Fruit fly (Drosophila melanogaster): Measurements from ENCODE around the gene cocoon.
A peak's percentile ranks its signal among the peaks of the same experiment; 100 is the strongest.

The cocoon gene

DNA sequence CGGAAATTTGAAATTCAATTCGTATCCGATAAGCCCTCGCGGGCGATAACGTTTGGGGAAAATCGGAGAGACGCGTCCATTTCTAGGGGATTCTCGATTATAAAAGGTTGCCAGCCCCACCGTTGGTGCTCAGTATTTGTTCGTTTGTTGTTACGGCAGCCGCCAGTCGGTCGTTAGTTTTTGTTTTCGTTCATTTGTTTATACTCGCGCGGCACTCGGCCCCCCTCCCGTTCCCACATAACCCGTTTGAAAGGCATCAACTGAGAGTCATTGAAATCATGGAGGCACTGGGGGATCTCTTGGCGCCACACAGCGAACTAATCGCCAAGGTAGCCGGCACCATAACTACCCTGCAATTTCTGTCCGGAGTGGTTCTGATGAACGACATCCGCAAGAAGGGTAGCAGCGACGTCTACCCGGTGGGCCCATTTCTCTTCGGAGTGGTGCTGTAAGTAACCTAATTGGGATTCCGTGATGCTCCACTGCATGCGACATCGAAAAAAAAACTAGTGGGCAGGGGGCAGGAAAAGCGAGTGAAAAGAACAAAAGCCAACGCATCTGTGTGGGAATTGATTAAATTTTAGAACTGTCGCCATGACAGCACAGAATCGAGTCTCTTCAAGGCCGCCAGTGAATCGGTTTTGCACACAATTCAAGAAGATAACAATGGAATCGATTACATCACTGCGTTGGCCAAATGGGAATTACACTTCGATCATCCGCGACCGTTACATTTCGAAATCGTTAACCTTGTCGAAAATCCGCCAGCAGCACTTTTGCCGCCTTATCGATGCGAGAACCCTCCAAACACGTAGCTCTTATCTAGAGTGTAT, 27.1 kb upstream of the cocoon start, which contains the start of gene CG7272 (continued):
- TF ChIP-seq BtbVII (GFP tag; optimal IDR thresholded peaks at IDR 0.05) (no peak), crp (GFP tag; optimal IDR thresholded peaks at IDR 0.05) (peak in 1 of 2 experiments; percentile 5), Asciz (GFP tag; optimal IDR thresholded peaks at IDR 0.05) (no peak), rib (GFP tag; IDR thresholded peaks at IDR 0.05) (no peak), pzg (GFP tag; optimal IDR thresholded peaks at IDR 0.05) (peak; percentile 83), CG13624 (GFP tag; optimal IDR thresholded peaks at IDR 0.05) (no peak), CG2889 (GFP tag; IDR thresholded peaks at IDR 0.05) (no peak), Hr51 (GFP tag; optimal IDR thresholded peaks at IDR 0.05) (no peak), gt (GFP tag; IDR thresholded peaks at IDR 0.05) (no peak), Dfd (GFP tag; optimal IDR thresholded peaks at IDR 0.05) (no peak), ftz-f1 (GFP tag; optimal IDR thresholded peaks at IDR 0.05) (peak; percentile 84), sob (GFP tag; IDR thresholded peaks at IDR 0.05) (peak; percentile 15; the same call in 1 of the 2 replicates), CG7372 (GFP tag; IDR thresholded peaks at IDR 0.05) (no peak), h (optimal IDR thresholded peaks at IDR 0.05) (no peak), CG4360 (GFP tag; IDR thresholded peaks at IDR 0.05) (no peak), ssp (GFP tag; IDR thresholded peaks at IDR 0.05) (no peak), Nf-YA (GFP tag; IDR thresholded peaks at IDR 0.05) (no peak), CG7987 (GFP tag; optimal IDR thresholded peaks at IDR 0.05) (peak; percentile 26), pb (GFP tag; optimal IDR thresholded peaks at IDR 0.05) (no peak), NfI (GFP tag; optimal IDR thresholded peaks at IDR 0.05) (no peak), CG7271 (tag; optimal IDR thresholded peaks at IDR 0.05) (no peak), pan (optimal IDR thresholded peaks at IDR 0.05) (no peak), pan (GFP tag; optimal IDR thresholded peaks at IDR 0.05 in 1 of 2, IDR thresholded peaks at IDR 0.05 in 1 of 2) (peak in 1 of 2 experiments; percentile 27), bowl (GFP tag; IDR thresholded peaks at IDR 0.05) (no peak), CG7839 (tag; optimal IDR thresholded peaks at IDR 0.05) (no peak), vnd (GFP tag; IDR thresholded peaks at IDR 0.05; ENCODE audit: partially characterized antibody) (peak; percentile 39; the same call in 2 of the 3 replicates), jumu (GFP tag; optimal IDR thresholded peaks at IDR 0.05) (no peak), CG9727 (GFP tag; optimal IDR thresholded peaks at IDR 0.05) (no peak), sqz (GFP tag; optimal IDR thresholded peaks at IDR 0.05) (peak; percentile 44), CG11456 (GFP tag; IDR thresholded peaks at IDR 0.05) (no peak), gem (tag; optimal IDR thresholded peaks at IDR 0.05) (peak; percentile 10), CG13775 (GFP tag; optimal IDR thresholded peaks at IDR 0.05) (peak; percentile 0), az2 (GFP tag; optimal IDR thresholded peaks at IDR 0.05) (no peak), CG43689 (GFP tag; IDR thresholded peaks at IDR 0.05) (no peak), btn (GFP tag; optimal IDR thresholded peaks at IDR 0.05) (no peak), E2f1 (GFP tag; IDR thresholded peaks at IDR 0.05) (peak; percentile 36; the same call in 1 of the 2 replicates), Gsc (GFP tag; IDR thresholded peaks at IDR 0.05) (no peak), CG12769 (tag; optimal IDR thresholded peaks at IDR 0.05) (peak; percentile 74), odd (GFP tag; optimal IDR thresholded peaks at IDR 0.05) (no peak), ems (GFP tag; optimal IDR thresholded peaks at IDR 0.05) (no peak), Atf3 (GFP tag; optimal IDR thresholded peaks at IDR 0.05) (no peak), kni (GFP tag; optimal IDR thresholded peaks at IDR 0.05) (peak; percentile 60), HHEX (GFP tag; optimal IDR thresholded peaks at IDR 0.05) (no peak), CG11085 (GFP tag; IDR thresholded peaks at IDR 0.05) (no peak), CG3281 (GFP tag; optimal IDR thresholded peaks at IDR 0.05) (peak; percentile 3), CG32772 (GFP tag; IDR thresholded peaks at IDR 0.05) (no peak), CG10979 (tag; optimal IDR thresholded peaks at IDR 0.05) (no peak), CG17802 (tag; optimal IDR thresholded peaks at IDR 0.05) (no peak), bbx (GFP tag; IDR thresholded peaks at IDR 0.05; ENCODE audit: partially characterized antibody) (peak; percentile 43; the same call in 1 of the 2 replicates), hb (GFP tag; IDR thresholded peaks at IDR 0.05; ENCODE audit: partially characterized antibody) (no peak)
